Worm (Caenorhabditis elegans) whole organism, late embryonic: ENCODE measurements around the gene mes-1.

Experiments
- C08G9.2 ChIP-seq: sonication (generic microtip); optimal IDR thresholded peaks from 2 replicates; lab custom pipeline; 2016; ENCODE audit warnings: mild to moderate bottlenecking, missing genetic modification characterization, moderate library complexity, missing compliant biosample characterization
- C38D4.7 ChIP-seq: fragments of 200-800 bp; sonication (Bioruptor generic); optimal IDR thresholded peaks from 2 replicates; lab custom pipeline; 2018; ENCODE audit warnings: mild to moderate bottlenecking, missing genetic modification characterization, moderate library complexity, missing compliant biosample characterization
- K09A11.1 ChIP-seq: sonication (generic microtip); optimal IDR thresholded peaks from 2 replicates; lab custom pipeline; 2017; ENCODE audit warnings: antibody characterized with exemption, mild to moderate bottlenecking, missing genetic modification characterization, missing compliant biosample characterization; ENCODE audit not compliant: insufficient read depth
- ahr-1 ChIP-seq: sonication (generic microtip); optimal IDR thresholded peaks from 2 replicates; lab custom pipeline; 2016; ENCODE audit warnings: missing genetic modification characterization, missing compliant biosample characterization
- ama-1 ChIP-seq: fragments of 150-350 bp; optimal IDR thresholded peaks from 2 replicates; lab custom pipeline; 2014
- ceh-18 ChIP-seq: sonication (generic microtip); optimal IDR thresholded peaks from 2 replicates; lab custom pipeline; 2016; ENCODE audit warnings: missing genetic modification characterization, missing compliant biosample characterization
- ceh-19 ChIP-seq: fragments of 200-800 bp; sonication (Bioruptor generic); optimal IDR thresholded peaks from 2 replicates; lab custom pipeline; 2018; ENCODE audit warnings: mild to moderate bottlenecking, missing genetic modification characterization, missing compliant biosample characterization
- ceh-24 ChIP-seq: sonication (generic microtip); optimal IDR thresholded peaks from 2 replicates; lab custom pipeline; 2016; ENCODE audit warnings: mild to moderate bottlenecking, missing genetic modification characterization, missing compliant biosample characterization
- ceh-30 ChIP-seq: fragments of 150-350 bp; optimal IDR thresholded peaks from 2 replicates; lab custom pipeline; 2014; ENCODE audit warnings: missing biosample characterization, missing genetic modification characterization
- ceh-31 ChIP-seq: sonication (generic microtip); optimal IDR thresholded peaks from 2 replicates; lab custom pipeline; 2016; ENCODE audit warnings: missing genetic modification characterization, missing compliant biosample characterization
- ceh-6 ChIP-seq: fragments of 200-800 bp; sonication (Bioruptor generic); optimal IDR thresholded peaks from 2 replicates; lab custom pipeline; 2018; ENCODE audit warnings: mild to moderate bottlenecking, missing genetic modification characterization, missing compliant biosample characterization
- che-1 ChIP-seq: sonication (generic microtip); optimal IDR thresholded peaks from 2 replicates; lab custom pipeline; 2016; ENCODE audit warnings: mild to moderate bottlenecking, missing genetic modification characterization, missing compliant biosample characterization
- dmd-4 ChIP-seq: sonication (generic microtip); optimal IDR thresholded peaks from 2 replicates; lab custom pipeline; 2016; ENCODE audit warnings: borderline replicate concordance, missing genetic modification characterization, missing compliant biosample characterization
- elt-4 ChIP-seq: sonication (generic microtip); optimal IDR thresholded peaks from 2 replicates; lab custom pipeline; 2016; ENCODE audit warnings: missing genetic modification characterization, missing compliant biosample characterization
- ets-4 ChIP-seq: sonication (generic microtip); optimal IDR thresholded peaks from 2 replicates; lab custom pipeline; 2016; ENCODE audit warnings: missing genetic modification characterization, missing compliant biosample characterization
- eyg-1 ChIP-seq: sonication (generic microtip); optimal IDR thresholded peaks from 2 replicates; lab custom pipeline; 2016; ENCODE audit warnings: missing genotype, missing genetic modification characterization, missing compliant biosample characterization
- fax-1 ChIP-seq: sonication (generic microtip); optimal IDR thresholded peaks from 2 replicates; lab custom pipeline; 2016; ENCODE audit warnings: missing genotype, missing genetic modification characterization, missing compliant biosample characterization
- fkh-10 ChIP-seq: fragments of 150-350 bp; optimal IDR thresholded peaks from 2 replicates; lab custom pipeline; 2014; ENCODE audit warnings: missing biosample characterization, missing genetic modification reagents, missing genetic modification characterization
- gmeb-2 ChIP-seq: sonication (generic microtip); optimal IDR thresholded peaks from 2 replicates; lab custom pipeline; 2016; ENCODE audit warnings: missing genetic modification characterization, inconsistent platforms, missing compliant biosample characterization
- hlh-15 ChIP-seq: sonication (generic microtip); optimal IDR thresholded peaks from 2 replicates; lab custom pipeline; 2016; ENCODE audit warnings: missing genetic modification characterization, missing compliant biosample characterization
- hlh-30 ChIP-seq: sonication (generic microtip); optimal IDR thresholded peaks from 2 replicates; lab custom pipeline; 2017; ENCODE audit warnings: antibody characterized with exemption, missing genetic modification characterization, missing compliant biosample characterization; ENCODE audit not compliant: insufficient read depth
- lin-11 ChIP-seq: fragments of 200-800 bp; sonication (Bioruptor generic); optimal IDR thresholded peaks from 2 replicates; lab custom pipeline; 2018; ENCODE audit warnings: mild to moderate bottlenecking, missing genetic modification characterization, missing compliant biosample characterization
- madf-2 ChIP-seq: sonication (generic microtip); optimal IDR thresholded peaks from 2 replicates; lab custom pipeline; 2017; ENCODE audit warnings: missing genetic modification characterization, missing compliant biosample characterization
- nfya-1 ChIP-seq: sonication (generic microtip); optimal IDR thresholded peaks from 2 replicates; lab custom pipeline; 2017; ENCODE audit warnings: missing genetic modification characterization, mild to moderate bottlenecking, missing compliant biosample characterization, antibody characterized with exemption, moderate library complexity
- npax-4 ChIP-seq: sonication (generic microtip); optimal IDR thresholded peaks from 2 replicates; lab custom pipeline; 2016; ENCODE audit warnings: missing genetic modification characterization, missing compliant biosample characterization
- odd-2 ChIP-seq: sonication (generic microtip); optimal IDR thresholded peaks from 2 replicates; lab custom pipeline; 2017; ENCODE audit warnings: antibody characterized with exemption, mild to moderate bottlenecking, missing genetic modification characterization, missing compliant biosample characterization
- pag-3 ChIP-seq: sonication (generic microtip); optimal IDR thresholded peaks from 2 replicates; lab custom pipeline; 2016; ENCODE audit warnings: missing compliant biosample characterization, missing genetic modification characterization, borderline replicate concordance
- pat-9 ChIP-seq: fragments of 200-800 bp; sonication (Bioruptor generic); optimal IDR thresholded peaks from 2 replicates; lab custom pipeline; 2018; ENCODE audit warnings: mild to moderate bottlenecking, missing genetic modification characterization, moderate library complexity, missing compliant biosample characterization
- pax-1 ChIP-seq: fragments of 150-350 bp; optimal IDR thresholded peaks from 2 replicates; lab custom pipeline; 2014; ENCODE audit warnings: missing biosample characterization, missing genetic modification characterization
- pha-4 ChIP-seq: fragments of 150-350 bp; optimal IDR thresholded peaks from 2 replicates; lab custom pipeline; 2018; ENCODE audit warnings: missing biosample characterization, missing genetic modification reagents, missing genetic modification characterization
- sox-2 ChIP-seq: fragments of 200-800 bp; sonication (Bioruptor generic); IDR thresholded peaks from 2 replicates; pipeline ENCODE4 v1.3.6; 2022; ENCODE audit warnings: missing genetic modification reagents, missing genetic modification characterization, missing compliant biosample characterization
- tbx-2 ChIP-seq: sonication (generic microtip); optimal IDR thresholded peaks from 2 replicates; lab custom pipeline; 2016; ENCODE audit warnings: missing genetic modification characterization, missing compliant biosample characterization
- tbx-7 ChIP-seq: sonication (generic microtip); optimal IDR thresholded peaks from 2 replicates; lab custom pipeline; 2016; ENCODE audit warnings: missing genotype, missing genetic modification characterization, missing compliant biosample characterization
- unc-3 ChIP-seq, 2 experiments: fragments of 200-800 bp in 1 of 2; sonication (Bioruptor generic) in 1 of 2; sonication (generic microtip) in 1 of 2; conservative IDR thresholded peaks in 1 of 2; optimal IDR thresholded peaks in 1 of 2; 2 replicates each; pipeline versions ENCODE4 v1.3.6 to Lab custom; 2016 to 2022; ENCODE audit warnings: missing compliant biosample characterization in 2 of 2, missing genetic modification characterization in 2 of 2, missing genetic modification reagents in 1 of 2
- unc-42 ChIP-seq: sonication (generic microtip); optimal IDR thresholded peaks from 2 replicates; lab custom pipeline; 2016; ENCODE audit warnings: missing genotype, missing genetic modification characterization, missing compliant biosample characterization
- unc-86 ChIP-seq: sonication (generic microtip); optimal IDR thresholded peaks from 2 replicates; lab custom pipeline; 2016; ENCODE audit warnings: missing genetic modification characterization, missing compliant biosample characterization
- zip-5 ChIP-seq: sonication (generic microtip); optimal IDR thresholded peaks from 2 replicates; lab custom pipeline; 2016; ENCODE audit warnings: missing genetic modification characterization, missing compliant biosample characterization
- ztf-16 ChIP-seq: sonication (generic microtip); optimal IDR thresholded peaks from 2 replicates; lab custom pipeline; 2017; ENCODE audit warnings: missing genetic modification characterization, missing compliant biosample characterization

Gene mes-1

ce11 chrX:11823704-11824103, 33.6 kb upstream of the mes-1 start, which contains the start of gene tag-241:
tag-241 (plus strand) TSS chrX:11824004.
- TF ChIP-seq sox-2 = no peak

- TF ChIP-seq C38D4.7 (GFP tag; lab: Kevin White, UChicago) = no peak
- TF ChIP-seq unc-86 = no peak
- TF ChIP-seq lin-11 (tag; lab: Kevin White, UChicago) = no peak
- no peak for TF ChIP-seq ama-1 (lab: Kevin White, UChicago)
- no peak for TF ChIP-seq ztf-16 (tag; lab: Kevin White, UChicago)
- no peak for TF ChIP-seq odd-2 (tag; lab: Kevin White, UChicago)
- TF ChIP-seq ceh-18 = no peak
Measured at ce11 chrX:11826892-11827291, 30.4 kb upstream of the mes-1 start.

- TF ChIP-seq ztf-16 (tag; lab: Kevin White, UChicago) (no peak), fkh-10 (GFP tag; lab: Kevin White, UChicago) (no peak), ets-4 (tag; lab: Kevin White, UChicago) (no peak), che-1 (tag; lab: Kevin White, UChicago) (no peak), tbx-7 (tag; lab: Kevin White, UChicago) (no peak), ama-1 (lab: Kevin White, UChicago) (no peak), hlh-15 (tag; lab: Kevin White, UChicago) (no peak), npax-4 (no peak), C08G9.2 (no peak), ceh-24 (tag; lab: Kevin White, UChicago) (no peak)
Measured at ce11 chrX:11827528-11827927, 29.8 kb upstream of the mes-1 start.

- TF ChIP-seq unc-3 (GFP tag; conservative IDR thresholded peaks at IDR 0.05; lab: Robert Waterston, UW) (no peak), unc-3 (tag; optimal IDR thresholded peaks at IDR 0.05; lab: Kevin White, UChicago) (no peak), pag-3 (no peak), pha-4 (tag; lab: Kevin White, UChicago) (no peak), nfya-1 (tag; lab: Kevin White, UChicago) (no peak), ama-1 (lab: Kevin White, UChicago) (no peak), hlh-30 (tag; lab: Kevin White, UChicago) (no peak), pax-1 (tag; lab: Kevin White, UChicago) (no peak), elt-4 (tag; lab: Kevin White, UChicago) (no peak), unc-42 (no peak), lin-11 (tag; lab: Kevin White, UChicago) (no peak), pat-9 (tag; lab: Kevin White, UChicago) (no peak), eyg-1 (tag; lab: Kevin White, UChicago) (no peak), gmeb-2 (no peak), tbx-2 (tag; lab: Kevin White, UChicago) (no peak), C08G9.2 (no peak), madf-2 (tag; lab: Kevin White, UChicago) (no peak), zip-5 (tag; lab: Kevin White, UChicago) (no peak), ahr-1 (no peak), ceh-31 (tag; lab: Kevin White, UChicago) (no peak), fax-1 (tag; lab: Kevin White, UChicago) (no peak)
Measured at ce11 chrX:11828661-11829060, 28.6 kb upstream of the mes-1 start.

ce11 chrX:11837378-11837777, 19.9 kb upstream of the mes-1 start, which contains the start of gene taf-7.1:
taf-7.1 (minus strand) TSS chrX:11837478.
- TF ChIP-seq npax-4 = no peak
- no peak for TF ChIP-seq fax-1 (tag; lab: Kevin White, UChicago)
- no peak for TF ChIP-seq ztf-16 (tag; lab: Kevin White, UChicago)
- TF ChIP-seq dmd-4 (tag; lab: Kevin White, UChicago) = no peak
- no peak for TF ChIP-seq ceh-19 (GFP tag; lab: Kevin White, UChicago)
- TF ChIP-seq hlh-15 (tag; lab: Kevin White, UChicago) = no peak
- TF ChIP-seq K09A11.1 (tag; lab: Kevin White, UChicago) = no peak
- TF ChIP-seq ceh-6 = no peak
- TF ChIP-seq fkh-10 (GFP tag; lab: Kevin White, UChicago) = no peak
- no peak for TF ChIP-seq ceh-30 (tag; lab: Kevin White, UChicago)
